Fruit fly (Drosophila melanogaster) whole organism, embryonic: Measurements from ENCODE around the gene CG17118.

ENCODE experiments used
- Antp ChIP-seq: fragments of 200-800 bp; sonication (Bioruptor generic); optimal IDR thresholded peaks from 3 replicates; lab custom pipeline; 2016; ENCODE audit warnings: missing biosample characterization, missing genetic modification characterization
- CG11723 ChIP-seq: fragments of 200-800 bp; sonication (Bioruptor generic); optimal IDR thresholded peaks from 2 replicates; lab custom pipeline; 2017; ENCODE audit warnings: missing biosample characterization, mild to moderate bottlenecking, missing genetic modification characterization
- CG1233 ChIP-seq: fragments of 200-800 bp; sonication (Bioruptor generic); optimal IDR thresholded peaks from 4 replicates; lab custom pipeline; 2018; ENCODE audit warnings: missing biosample characterization, mild to moderate bottlenecking, missing genetic modification characterization
- CG14014 ChIP-seq: fragments of 200-800 bp; sonication (Bioruptor generic); IDR thresholded peaks from 2 replicates; pipeline ENCODE4 v1.3.6; 2022; ENCODE audit warnings: missing biosample characterization, missing genetic modification characterization
- CG15011 ChIP-seq: fragments of 200-800 bp; sonication (Bioruptor generic); optimal IDR thresholded peaks from 3 replicates; lab custom pipeline; 2018; ENCODE audit warnings: missing biosample characterization, mild to moderate bottlenecking, missing genetic modification characterization
- CG15073 ChIP-seq: fragments of 200-800 bp; sonication (Bioruptor generic); optimal IDR thresholded peaks from 2 replicates; lab custom pipeline; 2016; ENCODE audit warnings: missing biosample characterization, missing genetic modification characterization
- CG1602 ChIP-seq: fragments of 200-800 bp; sonication (Bioruptor generic); optimal IDR thresholded peaks from 3 replicates; lab custom pipeline; 2016; ENCODE audit warnings: missing biosample characterization, missing genetic modification characterization
- CG16813 ChIP-seq: fragments of 200-800 bp; sonication (Bioruptor generic); IDR thresholded peaks from 3 replicates; pipeline ENCODE4 v1.3.6; 2022; ENCODE audit warnings: missing biosample characterization, missing genetic modification characterization; ENCODE audit not compliant: partially characterized antibody
- CG16815 ChIP-seq: fragments of 200-800 bp; sonication (Bioruptor generic); optimal IDR thresholded peaks from 3 replicates; lab custom pipeline; 2017; ENCODE audit warnings: missing biosample characterization, mild to moderate bottlenecking, missing genetic modification characterization
- CG17612 ChIP-seq: fragments of 200-800 bp; sonication (Bioruptor generic); IDR thresholded peaks from 2 replicates; pipeline ENCODE4 v1.3.6; 2022; ENCODE audit warnings: missing biosample characterization, missing genetic modification characterization
- CG2199 ChIP-seq: fragments of 200-800 bp; sonication (Bioruptor generic); IDR thresholded peaks from 3 replicates; pipeline ENCODE4 v1.3.6; 2022; ENCODE audit warnings: missing biosample characterization, missing genetic modification characterization
- CG2875 ChIP-seq: fragments of 200-800 bp; sonication (Bioruptor generic); optimal IDR thresholded peaks from 2 replicates; lab custom pipeline; 2017; ENCODE audit warnings: missing biosample characterization, mild to moderate bottlenecking, missing genetic modification characterization, missing genetic modification reagents
- CG2889 ChIP-seq: fragments of 200-800 bp; sonication (Bioruptor generic); IDR thresholded peaks from 3 replicates; pipeline ENCODE4 v1.3.6; 2022; ENCODE audit warnings: missing biosample characterization, missing genetic modification characterization
- CG3163 ChIP-seq: fragments of 200-800 bp; sonication (Bioruptor generic); optimal IDR thresholded peaks from 3 replicates; lab custom pipeline; 2016; ENCODE audit warnings: missing biosample characterization, missing genetic modification characterization
- CG32532 ChIP-seq: fragments of 200-800 bp; sonication (Bioruptor generic); IDR thresholded peaks from 2 replicates; pipeline ENCODE4 v1.3.6; 2022; ENCODE audit warnings: missing biosample characterization, missing genetic modification characterization
- CG3281 ChIP-seq: fragments of 200-800 bp; sonication (Bioruptor generic); optimal IDR thresholded peaks from 3 replicates; lab custom pipeline; 2017; ENCODE audit warnings: missing biosample characterization, mild to moderate bottlenecking, missing genetic modification characterization
- CG4820 ChIP-seq: fragments of 200-800 bp; sonication (Bioruptor generic); optimal IDR thresholded peaks from 3 replicates; lab custom pipeline; 2016; ENCODE audit warnings: missing biosample characterization, missing genetic modification characterization
- CG5245 ChIP-seq: fragments of 200-800 bp; sonication (Bioruptor generic); optimal IDR thresholded peaks from 3 replicates; lab custom pipeline; 2016; ENCODE audit warnings: missing biosample characterization, missing genetic modification characterization
- CG6683 ChIP-seq: fragments of 200-800 bp; sonication (Bioruptor generic); optimal IDR thresholded peaks from 2 replicates; lab custom pipeline; 2017; ENCODE audit warnings: missing biosample characterization, mild to moderate bottlenecking, missing genetic modification characterization, missing genetic modification reagents
- CG7357 ChIP-seq: fragments of 200-800 bp; sonication (Bioruptor generic); IDR thresholded peaks from 3 replicates; pipeline ENCODE4 v1.3.6; 2022; ENCODE audit warnings: missing biosample characterization, missing genetic modification characterization
- CG8924 ChIP-seq: fragments of 200-800 bp; optimal IDR thresholded peaks from 3 replicates; lab custom pipeline; 2019; ENCODE audit warnings: missing biosample characterization, mild to moderate bottlenecking, missing genetic modification characterization, moderate library complexity
- CG9876 ChIP-seq: fragments of 200-800 bp; sonication (Bioruptor generic); optimal IDR thresholded peaks from 2 replicates; lab custom pipeline; 2016; ENCODE audit warnings: missing biosample characterization, missing genetic modification characterization
- Chrac-16 ChIP-seq: fragments of 200-800 bp; sonication (Bioruptor generic); optimal IDR thresholded peaks from 3 replicates; lab custom pipeline; 2016; ENCODE audit warnings: missing biosample characterization, missing genetic modification characterization
- Dp ChIP-seq: fragments of 200-800 bp; sonication (Bioruptor generic); optimal IDR thresholded peaks from 2 replicates; lab custom pipeline; 2018; ENCODE audit warnings: missing biosample characterization, mild to moderate bottlenecking, missing genetic modification characterization, moderate library complexity
- Eip74EF ChIP-seq, 2 experiments: fragments of 200-800 bp in 1 of 2; fragments of >200 bp in 1 of 2; sonication (Bioruptor generic) in 1 of 2; optimal IDR thresholded peaks; 2 replicates each; lab custom pipeline; 2017 to 2019; ENCODE audit warnings: missing biosample characterization in 2 of 2, missing genetic modification characterization in 2 of 2, mild to moderate bottlenecking in 1 of 2, moderate library complexity in 1 of 2
- Fer2 ChIP-seq: fragments of 200-800 bp; sonication (Bioruptor generic); optimal IDR thresholded peaks from 2 replicates; lab custom pipeline; 2018; ENCODE audit warnings: missing biosample characterization, mild to moderate bottlenecking, missing genetic modification characterization, moderate library complexity
- GATAe ChIP-seq: fragments of 200-800 bp; sonication (Bioruptor generic); conservative IDR thresholded peaks from 2 replicates; pipeline ENCODE4 v1.3.6; 2022; ENCODE audit warnings: missing biosample characterization, missing genetic modification characterization
- Gug ChIP-seq: fragments of 200-800 bp; sonication (Bioruptor generic); IDR thresholded peaks from 4 replicates; pipeline ENCODE4 v1.3.6; 2022; ENCODE audit warnings: missing biosample characterization, missing genetic modification characterization
- H15 ChIP-seq: fragments of 200-800 bp; sonication (Bioruptor generic); IDR thresholded peaks from 3 replicates; pipeline ENCODE4 v1.3.6; 2022; ENCODE audit warnings: missing biosample characterization, missing genetic modification characterization
- HmgZ ChIP-seq: fragments of 200-800 bp; sonication (Bioruptor generic); optimal IDR thresholded peaks from 2 replicates; lab custom pipeline; 2018; ENCODE audit warnings: missing biosample characterization, mild to moderate bottlenecking, missing genetic modification characterization
- Nf-YA ChIP-seq: fragments of 200-800 bp; sonication (Bioruptor generic); IDR thresholded peaks from 2 replicates; pipeline ENCODE4 v1.3.6; 2022; ENCODE audit warnings: missing biosample characterization, missing genetic modification characterization
- Sox102F ChIP-seq: fragments of 200-800 bp; sonication (Bioruptor generic); optimal IDR thresholded peaks from 2 replicates; lab custom pipeline; 2018; ENCODE audit warnings: missing biosample characterization, mild to moderate bottlenecking, missing genetic modification characterization, moderate library complexity
- Spps ChIP-seq: fragments of 200-800 bp; sonication (Bioruptor generic); optimal IDR thresholded peaks from 2 replicates; lab custom pipeline; 2018; ENCODE audit warnings: missing biosample characterization, mild to moderate bottlenecking, missing genetic modification characterization
- Taf1 ChIP-seq: fragments of 200-800 bp; sonication (Bioruptor generic); IDR thresholded peaks from 2 replicates; pipeline ENCODE4 v1.3.6; 2022; ENCODE audit warnings: missing biosample characterization, missing genetic modification characterization
- aop ChIP-seq: fragments of 200-800 bp; sonication (Bioruptor generic); IDR thresholded peaks from 2 replicates; pipeline ENCODE4 v1.3.6; 2022; ENCODE audit warnings: missing biosample characterization, missing genetic modification characterization
- en ChIP-seq: fragments of 200-800 bp; sonication (Bioruptor generic); optimal IDR thresholded peaks from 2 replicates; lab custom pipeline; 2016; ENCODE audit warnings: missing biosample characterization, missing genetic modification characterization
- esg ChIP-seq: fragments of 200-800 bp; sonication (Bioruptor generic); conservative IDR thresholded peaks from 2 replicates; pipeline ENCODE4 v1.3.6; 2022; ENCODE audit warnings: missing biosample characterization, missing genetic modification characterization
- eve ChIP-seq, 2 experiments: fragments of >200 bp; optimal IDR thresholded peaks; 2 replicates each; lab custom pipeline; 2017; ENCODE audit warnings: missing biosample characterization in 2 of 2, missing genetic modification characterization in 2 of 2
- eyg ChIP-seq: fragments of 200-800 bp; sonication (Bioruptor generic); optimal IDR thresholded peaks from 3 replicates; lab custom pipeline; 2016; ENCODE audit warnings: missing biosample characterization, missing genetic modification characterization
- fd64A ChIP-seq: fragments of 200-800 bp; sonication (Bioruptor generic); optimal IDR thresholded peaks from 3 replicates; lab custom pipeline; 2018; ENCODE audit warnings: missing biosample characterization, mild to moderate bottlenecking, missing genetic modification characterization
- gem ChIP-seq: fragments of 200-800 bp; sonication (Bioruptor generic); optimal IDR thresholded peaks from 2 replicates; lab custom pipeline; 2019; ENCODE audit warnings: missing biosample characterization, mild to moderate bottlenecking, missing genetic modification characterization, moderate library complexity
- hb ChIP-seq: fragments of 200-800 bp; sonication (Bioruptor generic); IDR thresholded peaks from 3 replicates; pipeline ENCODE4 v1.3.6; 2022; ENCODE audit warnings: missing biosample characterization, missing genetic modification characterization; ENCODE audit not compliant: partially characterized antibody
- luna ChIP-seq: fragments of 200-800 bp; sonication (Bioruptor generic); optimal IDR thresholded peaks from 2 replicates; lab custom pipeline; 2016; ENCODE audit warnings: missing biosample characterization, missing genetic modification characterization
- mld ChIP-seq: fragments of 200-800 bp; sonication (Bioruptor generic); IDR thresholded peaks from 3 replicates; pipeline ENCODE4 v1.3.6; 2022; ENCODE audit warnings: missing biosample characterization, missing genetic modification characterization; ENCODE audit not compliant: partially characterized antibody
- nmo ChIP-seq: fragments of 200-800 bp; sonication (Bioruptor generic); optimal IDR thresholded peaks from 2 replicates; lab custom pipeline; 2018; ENCODE audit warnings: missing biosample characterization, mild to moderate bottlenecking, missing genetic modification characterization, moderate library complexity
- pb ChIP-seq: fragments of 200-800 bp; sonication (Bioruptor generic); optimal IDR thresholded peaks from 3 replicates; lab custom pipeline; 2016; ENCODE audit warnings: missing biosample characterization, missing genetic modification characterization
- ro ChIP-seq: fragments of 200-800 bp; sonication (Bioruptor generic); IDR thresholded peaks from 2 replicates; pipeline ENCODE4 v1.3.6; 2022; ENCODE audit warnings: missing biosample characterization, missing genetic modification characterization
- sisA ChIP-seq: fragments of 200-800 bp; sonication (Bioruptor generic); IDR thresholded peaks from 2 replicates; pipeline ENCODE4 v1.3.6; 2022; ENCODE audit warnings: missing biosample characterization, missing genetic modification characterization
- ssp ChIP-seq: fragments of 200-800 bp; sonication (Bioruptor generic); IDR thresholded peaks from 2 replicates; pipeline ENCODE4 v1.3.6; 2022; ENCODE audit warnings: missing biosample characterization, missing genetic modification characterization
- stc ChIP-seq: fragments of 200-800 bp; sonication (Bioruptor generic); IDR thresholded peaks from 2 replicates; pipeline ENCODE4 v1.3.6; 2022; ENCODE audit warnings: missing biosample characterization, missing genetic modification characterization
- sug ChIP-seq: fragments of 200-800 bp; optimal IDR thresholded peaks from 2 replicates; lab custom pipeline; 2019; ENCODE audit warnings: missing biosample characterization, mild to moderate bottlenecking, missing genetic modification characterization, moderate library complexity
- unpg ChIP-seq: fragments of 200-800 bp; sonication (Bioruptor generic); optimal IDR thresholded peaks from 3 replicates; lab custom pipeline; 2018; ENCODE audit warnings: missing biosample characterization, mild to moderate bottlenecking, missing genetic modification characterization, moderate library complexity
- zfh1 ChIP-seq: fragments of 200-800 bp; sonication (Bioruptor generic); IDR thresholded peaks from 3 replicates; pipeline ENCODE4 v1.3.6; 2022; ENCODE audit warnings: missing biosample characterization, missing genetic modification characterization

Gene CG17118

dm6 chr2L:10743714-10744113, 13.7 kb downstream of the CG17118 start, which contains the start of gene CG6729 (continued):
- TF ChIP-seq Chrac-16, result no peak
- TF ChIP-seq Taf1 (GFP tag; lab: Robert Waterston, UW), result no peak
- TF ChIP-seq CG1233 (GFP tag; lab: Kevin White, UChicago), result no peak
- no peak for TF ChIP-seq eyg (GFP tag; lab: Kevin White, UChicago)
- TF ChIP-seq Spps (tag; lab: Kevin White, UChicago), result no peak
- no peak for TF ChIP-seq CG11723
- TF ChIP-seq eve (GFP tag; optimal IDR thresholded peaks at IDR 0.05; lab: Kevin White, UChicago), result no peak
- peak; percentile 45; the same call in 1 of the 3 replicates for TF ChIP-seq mld
- TF ChIP-seq en (GFP tag; lab: Kevin White, UChicago), result no peak
- no peak for TF ChIP-seq GATAe (GFP tag; lab: Robert Waterston, UW)
- TF ChIP-seq CG9876 (GFP tag; lab: Kevin White, UChicago), result no peak
- TF ChIP-seq ssp (GFP tag; lab: Robert Waterston, UW), result no peak
- no peak for TF ChIP-seq CG5245 (GFP tag; lab: Kevin White, UChicago)
- TF ChIP-seq fd64A, result no peak
- peak; percentile 93 for TF ChIP-seq Dp (GFP tag; lab: Kevin White, UChicago)
- TF ChIP-seq stc (GFP tag; lab: Robert Waterston, UW), result no peak
- TF ChIP-seq CG16813, result peak; percentile 66
- no peak for TF ChIP-seq CG15073 (GFP tag; lab: Kevin White, UChicago)
- TF ChIP-seq HmgZ (tag; lab: Kevin White, UChicago), result peak; percentile 32
- TF ChIP-seq sug (tag; lab: Kevin White, UChicago), result no peak
- no peak for TF ChIP-seq CG2199 (GFP tag; lab: Robert Waterston, UW)
- TF ChIP-seq CG3281 (GFP tag; lab: Kevin White, UChicago), result no peak
- TF ChIP-seq esg (GFP tag; lab: Robert Waterston, UW), result no peak
- no peak for TF ChIP-seq CG14014 (GFP tag; lab: Robert Waterston, UW)
- no peak for TF ChIP-seq gem (tag; lab: Kevin White, UChicago)
- no peak for TF ChIP-seq CG2875 (GFP tag; lab: Kevin White, UChicago)
- TF ChIP-seq H15 (GFP tag; lab: Robert Waterston, UW), result no peak
- no peak for TF ChIP-seq sisA (GFP tag; lab: Robert Waterston, UW)
- TF ChIP-seq CG15011 (GFP tag; lab: Kevin White, UChicago), result no peak
- no peak for TF ChIP-seq Sox102F (GFP tag; lab: Kevin White, UChicago)
- no peak for TF ChIP-seq pb (GFP tag; lab: Kevin White, UChicago)
- no peak for TF ChIP-seq Nf-YA (GFP tag; lab: Robert Waterston, UW)
- TF ChIP-seq CG17612 (GFP tag; lab: Robert Waterston, UW), result no peak
- TF ChIP-seq Fer2, result no peak
- TF ChIP-seq CG1602 (GFP tag; lab: Kevin White, UChicago), result no peak
- TF ChIP-seq CG2889 (GFP tag; lab: Robert Waterston, UW), result no peak
- TF ChIP-seq nmo (GFP tag; lab: Kevin White, UChicago), result no peak
- no peak for TF ChIP-seq aop (GFP tag; lab: Robert Waterston, UW)
- no peak for TF ChIP-seq zfh1 (GFP tag; lab: Robert Waterston, UW)
- no peak for TF ChIP-seq ro (GFP tag; lab: Robert Waterston, UW)
- TF ChIP-seq CG6683 (GFP tag; lab: Kevin White, UChicago), result no peak
- no peak for TF ChIP-seq CG4820 (GFP tag; lab: Kevin White, UChicago)
- TF ChIP-seq CG32532, result no peak
- TF ChIP-seq CG16815 (GFP tag; lab: Kevin White, UChicago), result no peak
- TF ChIP-seq CG3163 (GFP tag; lab: Kevin White, UChicago), result no peak
- TF ChIP-seq Eip74EF (GFP tag; optimal IDR thresholded peaks at IDR 0.05; lab: Kevin White, UChicago), result no peak
- TF ChIP-seq hb (GFP tag; lab: Robert Waterston, UW), result peak; percentile 68; the same call in 2 of the 3 replicates
- TF ChIP-seq unpg (GFP tag; lab: Kevin White, UChicago), result no peak
- no peak for TF ChIP-seq Gug (GFP tag; lab: Robert Waterston, UW)
- no peak for TF ChIP-seq luna
- no peak for TF ChIP-seq CG7357 (GFP tag; lab: Robert Waterston, UW)
- TF ChIP-seq CG8924 (tag; lab: Kevin White, UChicago), result no peak
- TF ChIP-seq Antp, result no peak
